Worm (Caenorhabditis elegans) whole organism, L3 larva: ENCODE results near the gene txbp-3.

Experiments
- ZK546.5 ChIP-seq: sonication (generic microtip); optimal IDR thresholded peaks from 2 replicates; lab custom pipeline; 2017; ENCODE audit warnings: missing biosample characterization, missing genetic modification characterization
- aly-2 ChIP-seq: fragments of 150-350 bp; optimal IDR thresholded peaks from 2 replicates; lab custom pipeline; 2014; ENCODE audit warnings: missing biosample characterization, missing genetic modification characterization
- ama-1 ChIP-seq: fragments of 150-350 bp; optimal IDR thresholded peaks from 2 replicates; lab custom pipeline; 2018
- ceh-16 ChIP-seq: sonication (generic microtip); optimal IDR thresholded peaks from 2 replicates; lab custom pipeline; 2017; ENCODE audit warnings: missing biosample characterization, missing genetic modification characterization
- ceh-28 ChIP-seq: fragments of 150-350 bp; optimal IDR thresholded peaks from 2 replicates; lab custom pipeline; 2014; ENCODE audit warnings: missing biosample characterization, missing genetic modification reagents, missing genetic modification characterization
- ceh-82 ChIP-seq: fragments of 150-350 bp; optimal IDR thresholded peaks from 2 replicates; lab custom pipeline; 2014; ENCODE audit warnings: missing biosample characterization, missing genetic modification characterization
- ceh-9 ChIP-seq: sonication (generic microtip); optimal IDR thresholded peaks from 2 replicates; lab custom pipeline; 2018; ENCODE audit warnings: missing biosample characterization, missing genetic modification characterization
- daf-12 ChIP-seq: fragments of 150-350 bp; optimal IDR thresholded peaks from 2 replicates; lab custom pipeline; 2014; ENCODE audit warnings: missing biosample characterization, missing genetic modification reagents, missing genetic modification characterization
- egl-27 ChIP-seq: sonication (generic microtip); optimal IDR thresholded peaks from 4 replicates; lab custom pipeline; 2017; ENCODE audit warnings: missing biosample characterization, missing genetic modification reagents, missing genetic modification characterization
- egl-5 ChIP-seq: fragments of 150-350 bp; optimal IDR thresholded peaks from 2 replicates; lab custom pipeline; 2017; ENCODE audit warnings: missing biosample characterization, missing genetic modification reagents, missing genetic modification characterization, inconsistent platforms
- elt-1 ChIP-seq: fragments of 150-350 bp; optimal IDR thresholded peaks from 2 replicates; lab custom pipeline; 2014; ENCODE audit warnings: missing biosample characterization, missing genetic modification characterization
- elt-2 ChIP-seq: sonication (generic microtip); optimal IDR thresholded peaks from 2 replicates; lab custom pipeline; 2016; ENCODE audit warnings: missing genetic modification reagents, mild to moderate bottlenecking, missing genetic modification characterization, missing compliant biosample characterization
- elt-3 ChIP-seq, 3 experiments: fragments of 150-350 bp in 1 of 3; sonication (generic microtip) in 2 of 3; optimal IDR thresholded peaks; 2 replicates in 2 of 3; 4 replicates in 1 of 3; lab custom pipeline; 2014 to 2017; ENCODE audit warnings: missing biosample characterization in 3 of 3, missing genetic modification characterization in 3 of 3
- eor-1 ChIP-seq, 2 experiments: fragments of 150-350 bp; optimal IDR thresholded peaks; 2 replicates each; lab custom pipeline; 2014 to 2018; ENCODE audit warnings: missing biosample characterization in 2 of 2, missing genetic modification characterization in 2 of 2
- fkh-2 ChIP-seq: fragments of 150-350 bp; optimal IDR thresholded peaks from 2 replicates; lab custom pipeline; 2014; ENCODE audit warnings: missing biosample characterization, missing genetic modification reagents, missing genetic modification characterization
- fos-1 ChIP-seq: fragments of 150-350 bp; optimal IDR thresholded peaks from 2 replicates; lab custom pipeline; 2014; ENCODE audit warnings: missing biosample characterization, missing genetic modification characterization
- hmg-11 ChIP-seq: sonication (generic microtip); optimal IDR thresholded peaks from 2 replicates; lab custom pipeline; 2016; ENCODE audit warnings: missing genetic modification characterization, missing compliant biosample characterization
- lin-15B ChIP-seq: fragments of 150-350 bp; optimal IDR thresholded peaks from 2 replicates; lab custom pipeline; 2014; ENCODE audit warnings: missing biosample characterization, missing genetic modification characterization
- lin-39 ChIP-seq: fragments of 150-350 bp; optimal IDR thresholded peaks from 2 replicates; lab custom pipeline; 2018; ENCODE audit warnings: missing biosample characterization, missing genetic modification reagents, missing genetic modification characterization
- mdl-1 ChIP-seq: fragments of 150-350 bp; optimal IDR thresholded peaks from 2 replicates; lab custom pipeline; 2014; ENCODE audit warnings: missing biosample characterization, missing genetic modification characterization
- mml-1 ChIP-seq: fragments of 150-350 bp; sonication (generic microtip); optimal IDR thresholded peaks from 3 replicates; lab custom pipeline; 2014; ENCODE audit warnings: missing biosample characterization, missing genetic modification characterization
- nfya-1 ChIP-seq: sonication (generic microtip); optimal IDR thresholded peaks from 2 replicates; lab custom pipeline; 2017; ENCODE audit warnings: missing genetic modification characterization, mild to moderate bottlenecking, missing compliant biosample characterization, antibody characterized with exemption, moderate library complexity; ENCODE audit not compliant: insufficient read depth
- nhr-11 ChIP-seq: fragments of 150-350 bp; optimal IDR thresholded peaks from 2 replicates; lab custom pipeline; 2014; ENCODE audit warnings: missing biosample characterization, missing genetic modification characterization
- nhr-12 ChIP-seq: fragments of 150-350 bp; optimal IDR thresholded peaks from 2 replicates; lab custom pipeline; 2014; ENCODE audit warnings: missing biosample characterization, missing genetic modification characterization
- nhr-23 ChIP-seq: fragments of 150-350 bp; optimal IDR thresholded peaks from 2 replicates; lab custom pipeline; 2014; ENCODE audit warnings: missing biosample characterization, missing genetic modification reagents, missing genetic modification characterization
- nhr-237 ChIP-seq: fragments of 150-350 bp; optimal IDR thresholded peaks from 2 replicates; lab custom pipeline; 2014; ENCODE audit warnings: missing biosample characterization, missing genetic modification characterization
- nhr-25 ChIP-seq: sonication (generic microtip); optimal IDR thresholded peaks from 2 replicates; lab custom pipeline; 2017; ENCODE audit warnings: missing biosample characterization, missing genetic modification characterization
- nhr-28 ChIP-seq: fragments of 150-350 bp; optimal IDR thresholded peaks from 2 replicates; lab custom pipeline; 2014; ENCODE audit warnings: missing biosample characterization, missing genetic modification characterization
- nhr-43 ChIP-seq: sonication (generic microtip); optimal IDR thresholded peaks from 2 replicates; lab custom pipeline; 2016; ENCODE audit warnings: mild to moderate bottlenecking, missing genetic modification characterization, missing compliant biosample characterization; ENCODE audit not compliant: poor library complexity, severe bottlenecking
- nhr-67 ChIP-seq: fragments of 150-350 bp; optimal IDR thresholded peaks from 2 replicates; lab custom pipeline; 2014; ENCODE audit warnings: missing biosample characterization, missing genetic modification characterization
- nhr-76 ChIP-seq: fragments of 150-350 bp; sonication (generic microtip); optimal IDR thresholded peaks from 5 replicates; lab custom pipeline; 2014; ENCODE audit warnings: missing biosample characterization, missing genetic modification characterization
- nhr-77 ChIP-seq: fragments of 150-350 bp; optimal IDR thresholded peaks from 2 replicates; lab custom pipeline; 2014; ENCODE audit warnings: missing biosample characterization, missing genetic modification characterization
- pha-4 ChIP-seq: fragments of 150-350 bp; optimal IDR thresholded peaks from 2 replicates; lab custom pipeline; 2014; ENCODE audit warnings: missing biosample characterization, missing genetic modification reagents, missing genetic modification characterization
- pqm-1 ChIP-seq: fragments of 150-350 bp; optimal IDR thresholded peaks from 2 replicates; lab custom pipeline; 2017; ENCODE audit warnings: missing biosample characterization, missing genetic modification characterization, inconsistent platforms
- sea-2 ChIP-seq: fragments of 150-350 bp; sonication (generic microtip); optimal IDR thresholded peaks from 4 replicates; lab custom pipeline; 2014; ENCODE audit warnings: missing biosample characterization, missing genetic modification reagents, missing genetic modification characterization
- snpc-4 ChIP-seq: fragments of 150-350 bp; optimal IDR thresholded peaks from 2 replicates; lab custom pipeline; 2014; ENCODE audit warnings: missing biosample characterization, missing genetic modification characterization
- unc-39 ChIP-seq: sonication (generic microtip); optimal IDR thresholded peaks from 4 replicates; lab custom pipeline; 2017; ENCODE audit warnings: missing biosample characterization, missing genetic modification characterization
- zag-1 ChIP-seq: fragments of 150-350 bp; optimal IDR thresholded peaks from 2 replicates; lab custom pipeline; 2014; ENCODE audit warnings: missing biosample characterization, missing genetic modification characterization
- ztf-11 ChIP-seq: fragments of 150-350 bp; optimal IDR thresholded peaks from 2 replicates; lab custom pipeline; 2014; ENCODE audit warnings: missing biosample characterization, missing genetic modification characterization
- ztf-4 ChIP-seq: fragments of 150-350 bp; optimal IDR thresholded peaks from 2 replicates; lab custom pipeline; 2014; ENCODE audit warnings: missing biosample characterization, missing genetic modification characterization

The txbp-3 gene

ce11 chrIII:5092345-5092744, 45.1 kb upstream of the txbp-3 start:
- no peak for TF ChIP-seq snpc-4 (tag; lab: Kevin White, UChicago)
- peak; percentile 14 for TF ChIP-seq ama-1 (lab: Kevin White, UChicago)
- TF ChIP-seq, all 47 proteins: peak for 1

ce11 chrIII:5089489-5089888, 42.2 kb upstream of the txbp-3 start:
- no peak for TF ChIP-seq ceh-9
- peak; percentile 27 for TF ChIP-seq nhr-23 (tag; lab: Kevin White, UChicago)
- TF ChIP-seq nhr-237 = no peak
- TF ChIP-seq fos-1 (tag; lab: Kevin White, UChicago) = no peak
- TF ChIP-seq ama-1 (lab: Kevin White, UChicago) = no peak
- TF ChIP-seq nhr-25 = peak; percentile 6
- TF ChIP-seq nhr-43 (tag; lab: Kevin White, UChicago) = peak; percentile 67
- TF ChIP-seq nhr-67 (tag; lab: Kevin White, UChicago) = no peak
- no peak for TF ChIP-seq nhr-76 (tag; lab: Kevin White, UChicago)

- no peak for TF ChIP-seq ceh-9
- TF ChIP-seq lin-15B = peak; percentile 68
Observed at ce11 chrIII:5085529-5085928, 38.3 kb upstream of the txbp-3 start, which contains the start of gene cah-1. Gene cah-1, minus strand, starts transcription at chrIII:5085629.

ce11 chrIII:5083304-5083703, 36.0 kb upstream of the txbp-3 start:
- TF ChIP-seq ztf-11 (tag; lab: Kevin White, UChicago) = no peak
- TF ChIP-seq ceh-9 = no peak
- TF ChIP-seq ama-1 (lab: Kevin White, UChicago) = peak; percentile 41
- no peak for TF ChIP-seq ceh-82 (tag; lab: Kevin White, UChicago)
- peak; percentile 3 for TF ChIP-seq elt-2
- TF ChIP-seq egl-27 (tag; lab: Kevin White, UChicago) = no peak
- TF ChIP-seq nhr-77 (tag; lab: Kevin White, UChicago) = no peak
- TF ChIP-seq pqm-1 (tag; lab: Kevin White, UChicago) = no peak
- TF ChIP-seq nhr-28 = no peak
- no peak for TF ChIP-seq lin-39 (tag; lab: Kevin White, UChicago)
- TF ChIP-seq ceh-28 (tag; lab: Kevin White, UChicago) = no peak
- no peak for TF ChIP-seq nhr-23 (tag; lab: Kevin White, UChicago)
- TF ChIP-seq ZK546.5 (tag; lab: Kevin White, UChicago) = no peak
- TF ChIP-seq nhr-25 = no peak
- TF ChIP-seq elt-1 = no peak
- no peak for TF ChIP-seq fkh-2 (tag; lab: Kevin White, UChicago)
- peak; percentile 34 for TF ChIP-seq nhr-43 (tag; lab: Kevin White, UChicago)
- no peak for TF ChIP-seq pha-4 (tag; lab: Kevin White, UChicago)

DNA sequence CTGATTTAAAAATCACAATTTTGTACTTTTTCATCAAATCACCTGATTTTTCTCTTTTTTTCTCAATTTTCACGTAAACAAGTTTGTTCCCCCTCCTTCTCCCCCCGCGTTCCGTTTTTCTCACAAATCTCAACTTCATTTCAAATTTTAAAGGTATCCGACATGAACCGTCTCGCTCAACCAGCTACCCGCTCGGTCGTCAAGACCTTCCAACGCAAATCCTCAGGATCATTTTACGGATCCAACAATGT, 34.2 kb upstream of the txbp-3 start, which contains the start of gene cox-6A:
Gene cox-6A, plus strand, starts transcription at position 152 of the 251 bp plus-strand sequence.
- no peak for TF ChIP-seq fkh-2 (tag; lab: Kevin White, UChicago)
- no peak for TF ChIP-seq lin-15B
- no peak for TF ChIP-seq ceh-82 (tag; lab: Kevin White, UChicago)
- TF ChIP-seq zag-1 (tag; lab: Kevin White, UChicago) = no peak
- TF ChIP-seq elt-2 = no peak

ce11 chrIII:5080700-5081572, 33.7 kb upstream of the txbp-3 start:
- TF ChIP-seq nhr-76 (tag; lab: Kevin White, UChicago) (no peak), unc-39 (tag; lab: Kevin White, UChicago) (no peak), ztf-11 (tag; lab: Kevin White, UChicago) (no peak), nhr-11 (tag; lab: Kevin White, UChicago) (peak; percentile 32), ZK546.5 (tag; lab: Kevin White, UChicago) (no peak), zag-1 (tag; lab: Kevin White, UChicago) (no peak), mml-1 (tag; lab: Kevin White, UChicago) (no peak), elt-3 (tag; optimal IDR thresholded peaks at IDR 0.05; lab: Kevin White, UChicago) (no peak), eor-1 (tag; optimal IDR thresholded peaks at IDR 0.05; lab: Kevin White, UChicago) (peak in 1 of 2 experiments; percentile 52), nhr-237 (no peak), nhr-43 (tag; lab: Kevin White, UChicago) (peak; percentile 87), ztf-4 (tag; lab: Kevin White, UChicago) (peak; percentile 77), lin-15B (peak; percentile 45), hmg-11 (tag; lab: Kevin White, UChicago) (peak; percentile 91), egl-5 (tag; lab: Kevin White, UChicago) (no peak), fos-1 (tag; lab: Kevin White, UChicago) (no peak), daf-12 (tag; lab: Kevin White, UChicago) (no peak), egl-27 (tag; lab: Kevin White, UChicago) (no peak), ceh-16 (tag; lab: Kevin White, UChicago) (no peak), mdl-1 (tag; lab: Kevin White, UChicago) (no peak), sea-2 (GFP tag; lab: Kevin White, UChicago) (no peak), lin-39 (tag; lab: Kevin White, UChicago) (peak; percentile 13), ceh-28 (tag; lab: Kevin White, UChicago) (peak; percentile 19), nhr-23 (tag; lab: Kevin White, UChicago) (peak; percentile 61), nfya-1 (tag; lab: Kevin White, UChicago) (peak; percentile 69), pqm-1 (tag; lab: Kevin White, UChicago) (peak; percentile 16), aly-2 (tag; lab: Kevin White, UChicago) (no peak), nhr-12 (no peak)
